Worm (Caenorhabditis elegans) whole organism, L2 larva: ENCODE results near the gene polk-1.

Experiments
- ama-1 ChIP-seq: fragments of 150-350 bp; optimal IDR thresholded peaks from 2 replicates; lab custom pipeline; 2018; ENCODE audit warnings: inconsistent platforms
- ceh-16 ChIP-seq: fragments of 150-350 bp; optimal IDR thresholded peaks from 2 replicates; lab custom pipeline; 2014; ENCODE audit warnings: missing biosample characterization, missing genetic modification characterization
- dmd-4 ChIP-seq: sonication (generic microtip); optimal IDR thresholded peaks from 2 replicates; lab custom pipeline; 2017; ENCODE audit warnings: missing biosample characterization, missing genetic modification characterization
- egl-27 ChIP-seq: sonication (generic microtip); optimal IDR thresholded peaks from 3 replicates; lab custom pipeline; 2017; ENCODE audit warnings: missing biosample characterization, missing genetic modification reagents, missing genetic modification characterization
- fos-1 ChIP-seq: fragments of 150-350 bp; optimal IDR thresholded peaks from 2 replicates; lab custom pipeline; 2014; ENCODE audit warnings: missing biosample characterization, missing genetic modification characterization
- lsy-2 ChIP-seq, 2 experiments: fragments of 150-350 bp in 1 of 2; sonication (generic microtip) in 1 of 2; optimal IDR thresholded peaks; 2 replicates each; lab custom pipeline; 2014 to 2017; ENCODE audit warnings: missing biosample characterization in 2 of 2, missing genetic modification characterization in 2 of 2
- nhr-11 ChIP-seq: fragments of 150-350 bp; optimal IDR thresholded peaks from 2 replicates; lab custom pipeline; 2014; ENCODE audit warnings: missing biosample characterization, missing genetic modification characterization
- nhr-23 ChIP-seq: fragments of 150-350 bp; optimal IDR thresholded peaks from 2 replicates; lab custom pipeline; 2014; ENCODE audit warnings: missing biosample characterization, missing genetic modification reagents, missing genetic modification characterization
- nhr-237 ChIP-seq: fragments of 150-350 bp; optimal IDR thresholded peaks from 2 replicates; lab custom pipeline; 2014; ENCODE audit warnings: missing biosample characterization, missing genetic modification characterization
- snpc-4 ChIP-seq: fragments of 150-350 bp; optimal IDR thresholded peaks from 2 replicates; lab custom pipeline; 2014; ENCODE audit warnings: missing biosample characterization, missing genetic modification characterization
- zag-1 ChIP-seq: fragments of 150-350 bp; optimal IDR thresholded peaks from 2 replicates; lab custom pipeline; 2014; ENCODE audit warnings: missing biosample characterization, missing genetic modification characterization
- ztf-1 ChIP-seq: fragments of 200-800 bp; sonication (Bioruptor generic); conservative IDR thresholded peaks from 2 replicates; pipeline ENCODE4 v1.3.6; 2022; ENCODE audit warnings: missing genetic modification characterization, missing compliant biosample characterization

DNA sequence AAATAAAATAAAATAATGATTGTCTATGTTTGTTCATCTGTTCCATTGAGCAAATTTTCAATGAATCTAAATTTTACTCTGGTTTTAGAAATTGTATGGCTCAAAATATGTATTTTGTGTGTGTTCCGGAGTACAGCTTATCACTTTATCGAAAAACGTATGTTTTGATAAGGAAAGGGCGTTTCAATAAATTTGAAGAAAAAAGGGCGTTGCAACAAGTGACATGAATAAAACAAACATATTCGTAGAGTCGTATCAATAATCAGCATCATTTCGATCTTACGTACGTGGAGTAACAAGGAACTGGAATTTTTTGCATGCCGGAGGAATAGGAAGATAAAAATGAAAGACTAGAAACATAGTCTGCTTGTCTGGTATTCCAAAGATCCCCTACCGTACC is 34.3 kb downstream of the polk-1 start:
- TF ChIP-seq nhr-23 (tag; lab: Kevin White, UChicago) (no peak), nhr-11 (tag; lab: Kevin White, UChicago) (no peak), ceh-16 (tag; lab: Kevin White, UChicago) (no peak), fos-1 (tag; lab: Kevin White, UChicago) (peak; percentile 90), egl-27 (no peak), ztf-1 (GFP tag; lab: Robert Waterston, UW) (no peak), zag-1 (no peak), nhr-237 (tag; lab: Kevin White, UChicago) (no peak), dmd-4 (tag; lab: Kevin White, UChicago) (no peak), lsy-2 (tag; optimal IDR thresholded peaks at IDR 0.05; lab: Kevin White, UChicago) (no peak), ama-1 (no peak), snpc-4 (tag; lab: Kevin White, UChicago) (no peak)
